Fruit fly (Drosophila melanogaster): ENCODE measurements around the gene Alp12.

The Alp12 gene

DNA sequence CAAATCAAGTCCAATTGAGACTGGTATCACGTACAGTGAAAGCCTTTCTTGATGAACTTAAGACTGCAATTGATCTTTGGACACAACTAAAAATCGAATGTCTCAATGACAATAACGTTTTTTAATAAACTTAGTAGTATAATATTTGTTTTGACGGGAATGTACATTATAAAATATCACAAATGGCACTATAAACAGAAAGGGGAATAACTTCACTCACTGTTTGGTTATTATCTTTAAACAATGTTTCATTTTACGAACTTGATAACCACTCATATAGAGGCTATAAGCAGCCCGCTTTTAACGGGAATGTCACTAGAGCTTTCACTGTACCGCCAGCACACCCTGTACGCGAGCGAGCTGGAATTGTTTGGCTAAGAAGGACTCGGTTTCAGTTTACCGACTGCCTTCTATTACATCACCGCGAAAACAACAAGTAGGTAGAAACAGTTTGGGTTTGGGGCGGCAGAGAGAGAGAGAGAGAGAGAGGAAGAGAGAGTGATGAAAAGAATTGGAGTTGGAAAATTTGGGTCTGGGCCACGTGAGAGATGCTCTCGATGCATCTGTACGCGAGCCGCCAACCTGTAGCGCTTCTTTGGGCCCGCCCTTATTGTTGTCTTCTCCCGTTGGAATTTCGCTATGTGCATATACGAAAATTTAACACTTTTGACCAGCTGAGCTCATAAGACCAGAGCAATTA is 26.1 kb upstream of the Alp12 start (continued):
- TF ChIP-seq CG10431 (GFP tag; optimal IDR thresholded peaks at IDR 0.05), result no peak
- no peak for TF ChIP-seq CG7963 (GFP tag; IDR thresholded peaks at IDR 0.05; ENCODE audit: partially characterized antibody)
- TF ChIP-seq CG12219 (GFP tag; optimal IDR thresholded peaks at IDR 0.05), result no peak
- TF ChIP-seq CG10462 (GFP tag; optimal IDR thresholded peaks at IDR 0.05), result no peak
- peak; percentile 20 for TF ChIP-seq pho (GFP tag; optimal IDR thresholded peaks at IDR 0.05)
- TF ChIP-seq Fer3 (tag; optimal IDR thresholded peaks at IDR 0.05), result no peak
- peak; percentile 29 for TF ChIP-seq phol (tag; optimal IDR thresholded peaks at IDR 0.05)
- TF ChIP-seq CG9727 (GFP tag; optimal IDR thresholded peaks at IDR 0.05), result peak; percentile 21
- no peak for TF ChIP-seq cas (GFP tag; IDR thresholded peaks at IDR 0.05)
- TF ChIP-seq fru (optimal IDR thresholded peaks at IDR 0.05), result no peak
- TF ChIP-seq ase (GFP tag; IDR thresholded peaks at IDR 0.05), result no peak
- TF ChIP-seq CG42726 (GFP tag; IDR thresholded peaks at IDR 0.05; ENCODE audit: partially characterized antibody), result no peak
- no peak for TF ChIP-seq Asciz (GFP tag; optimal IDR thresholded peaks at IDR 0.05)
- no peak for TF ChIP-seq Hr3 (GFP tag; optimal IDR thresholded peaks at IDR 0.05)
- no peak for TF ChIP-seq peb (GFP tag; IDR thresholded peaks at IDR 0.05)
- TF ChIP-seq tgo (GFP tag; IDR thresholded peaks at IDR 0.05), result no peak
- no peak for TF ChIP-seq dmrt11E (tag; optimal IDR thresholded peaks at IDR 0.05)
- no peak for TF ChIP-seq dimm (GFP tag; IDR thresholded peaks at IDR 0.05)
- TF ChIP-seq p53 (GFP tag; optimal IDR thresholded peaks at IDR 0.05), result no peak
- TF ChIP-seq trh (GFP tag; optimal IDR thresholded peaks at IDR 0.05), result no peak
- no peak for TF ChIP-seq Hand (GFP tag; optimal IDR thresholded peaks at IDR 0.05)
- TF ChIP-seq CG9817 (tag; optimal IDR thresholded peaks at IDR 0.05), result no peak
- TF ChIP-seq CTCF (GFP tag; optimal IDR thresholded peaks at IDR 0.05), result no peak
- no peak for TF ChIP-seq otp (GFP tag; IDR thresholded peaks at IDR 0.05)
- no peak for TF ChIP-seq gsb (GFP tag; IDR thresholded peaks at IDR 0.05)
- TF ChIP-seq Ravus (GFP tag; IDR thresholded peaks at IDR 0.05), result no peak
- TF ChIP-seq ash1 (GFP tag; optimal IDR thresholded peaks at IDR 0.05), result no peak
- no peak for TF ChIP-seq CG12391 (tag; optimal IDR thresholded peaks at IDR 0.05)
- TF ChIP-seq chinmo (GFP tag; IDR thresholded peaks at IDR 0.05; ENCODE audit: partially characterized antibody), result no peak
- no peak for TF ChIP-seq NC2β (GFP tag; optimal IDR thresholded peaks at IDR 0.05)
- no peak for TF ChIP-seq Mad (GFP tag; optimal IDR thresholded peaks at IDR 0.05)
- TF ChIP-seq CG11093 (GFP tag; IDR thresholded peaks at IDR 0.05), result no peak
- TF ChIP-seq shn (GFP tag; optimal IDR thresholded peaks at IDR 0.05), result peak; percentile 16
- no peak for TF ChIP-seq Xrp1 (GFP tag; IDR thresholded peaks at IDR 0.05)
- no peak for TF ChIP-seq inv (GFP tag; IDR thresholded peaks at IDR 0.05; ENCODE audit: partially characterized antibody)
- TF ChIP-seq CG4282 (GFP tag; optimal IDR thresholded peaks at IDR 0.05), result no peak
- no peak for TF ChIP-seq tna (GFP tag; IDR thresholded peaks at IDR 0.05; ENCODE audit: partially characterized antibody)
- no peak for TF ChIP-seq CG4707 (GFP tag; optimal IDR thresholded peaks at IDR 0.05)
- no peak for TF ChIP-seq Adf1 (GFP tag; IDR thresholded peaks at IDR 0.05)
- TF ChIP-seq danr (GFP tag; IDR thresholded peaks at IDR 0.05), result no peak
- TF ChIP-seq HLHmδ (GFP tag; optimal IDR thresholded peaks at IDR 0.05), result no peak
- TF ChIP-seq zen (tag; optimal IDR thresholded peaks at IDR 0.05), result no peak
- TF ChIP-seq trem (tag; optimal IDR thresholded peaks at IDR 0.05), result no peak
- no peak for TF ChIP-seq CG2712 (tag; optimal IDR thresholded peaks at IDR 0.05)
- TF ChIP-seq aop (GFP tag; IDR thresholded peaks at IDR 0.05), result no peak
- TF ChIP-seq wor (GFP tag; IDR thresholded peaks at IDR 0.05), result no peak
- TF ChIP-seq CrebB (tag; optimal IDR thresholded peaks at IDR 0.05), result no peak
- 0 out of 2 replicates have a peak, but pooled peaks have one; percentile 17 for TF ChIP-seq Ptx1 (GFP tag; IDR thresholded peaks at IDR 0.05)
- TF ChIP-seq CG7271 (tag; optimal IDR thresholded peaks at IDR 0.05), result no peak
- TF ChIP-seq Nf-YB (GFP tag; optimal IDR thresholded peaks at IDR 0.05), result no peak
- no peak for TF ChIP-seq gfzf (GFP tag; optimal IDR thresholded peaks at IDR 0.05)

All from whole organism, embryonic.